Fruit fly (Drosophila melanogaster) whole organism, embryonic: ENCODE data around the gene Ctr9.

Experiments used
- Bdp1 ChIP-seq: fragments of 200-800 bp; sonication (Bioruptor generic); optimal IDR thresholded peaks from 3 replicates; lab custom pipeline; 2016; ENCODE audit warnings: missing biosample characterization, missing genetic modification characterization
- BtbVII ChIP-seq: fragments of 200-800 bp; sonication (Bioruptor generic); optimal IDR thresholded peaks from 3 replicates; lab custom pipeline; 2017; ENCODE audit warnings: missing biosample characterization, mild to moderate bottlenecking, missing genetic modification characterization
- CG1024 ChIP-seq: fragments of 200-800 bp; sonication (Bioruptor generic); IDR thresholded peaks from 2 replicates; pipeline ENCODE4 v1.3.6; 2022; ENCODE audit warnings: missing biosample characterization, missing genetic modification characterization
- CG11504 ChIP-seq: fragments of 200-800 bp; sonication (Bioruptor generic); optimal IDR thresholded peaks from 3 replicates; lab custom pipeline; 2019; ENCODE audit warnings: missing biosample characterization, mild to moderate bottlenecking, missing genetic modification characterization, moderate library complexity
- CG11696 ChIP-seq: fragments of 200-800 bp; sonication (Bioruptor generic); IDR thresholded peaks from 2 replicates; pipeline ENCODE4 v1.3.6; 2022; ENCODE audit warnings: missing biosample characterization, missing genetic modification characterization
- CG12236 ChIP-seq: fragments of 200-800 bp; sonication (Bioruptor generic); optimal IDR thresholded peaks from 2 replicates; lab custom pipeline; 2016; ENCODE audit warnings: missing biosample characterization, missing genetic modification characterization
- CG13123 ChIP-seq: fragments of 200-800 bp; sonication (Bioruptor generic); optimal IDR thresholded peaks from 2 replicates; lab custom pipeline; 2016; ENCODE audit warnings: missing biosample characterization, missing genetic modification characterization
- CG14710 ChIP-seq: fragments of 200-800 bp; sonication (Bioruptor generic); optimal IDR thresholded peaks from 3 replicates; lab custom pipeline; 2019; ENCODE audit warnings: missing biosample characterization, mild to moderate bottlenecking, missing genetic modification characterization, moderate library complexity
- CG15514 ChIP-seq: fragments of 200-800 bp; sonication (Bioruptor generic); optimal IDR thresholded peaks from 3 replicates; lab custom pipeline; 2017; ENCODE audit warnings: missing biosample characterization, missing genetic modification characterization, mild to moderate bottlenecking, moderate library complexity, missing genetic modification reagents
- CG17612 ChIP-seq: fragments of 200-800 bp; sonication (Bioruptor generic); IDR thresholded peaks from 2 replicates; pipeline ENCODE4 v1.3.6; 2022; ENCODE audit warnings: missing biosample characterization, missing genetic modification characterization
- CG1792 ChIP-seq: fragments of 200-800 bp; sonication (Bioruptor generic); optimal IDR thresholded peaks from 2 replicates; lab custom pipeline; 2016; ENCODE audit warnings: missing biosample characterization, missing genetic modification characterization
- CG2889 ChIP-seq: fragments of 200-800 bp; sonication (Bioruptor generic); IDR thresholded peaks from 3 replicates; pipeline ENCODE4 v1.3.6; 2022; ENCODE audit warnings: missing biosample characterization, missing genetic modification characterization
- CG30020 ChIP-seq: fragments of 200-800 bp; optimal IDR thresholded peaks from 2 replicates; lab custom pipeline; 2019; ENCODE audit warnings: missing biosample characterization, mild to moderate bottlenecking, missing genetic modification characterization, moderate library complexity
- CG30403 ChIP-seq: fragments of 200-800 bp; sonication (Bioruptor generic); optimal IDR thresholded peaks from 3 replicates; lab custom pipeline; 2016; ENCODE audit warnings: missing biosample characterization, missing genetic modification characterization
- CG34376 ChIP-seq: fragments of 200-800 bp; sonication (Bioruptor generic); optimal IDR thresholded peaks from 2 replicates; lab custom pipeline; 2018; ENCODE audit warnings: missing biosample characterization, mild to moderate bottlenecking, missing genetic modification characterization
- CG4328 ChIP-seq: fragments of 200-800 bp; sonication (Bioruptor generic); optimal IDR thresholded peaks from 3 replicates; lab custom pipeline; 2017; ENCODE audit warnings: missing biosample characterization, missing genetic modification reagents, missing genetic modification characterization
- CG6683 ChIP-seq: fragments of 200-800 bp; sonication (Bioruptor generic); optimal IDR thresholded peaks from 2 replicates; lab custom pipeline; 2017; ENCODE audit warnings: missing biosample characterization, mild to moderate bottlenecking, missing genetic modification characterization, missing genetic modification reagents
- Camta ChIP-seq: fragments of 200-800 bp; sonication (Bioruptor generic); optimal IDR thresholded peaks from 2 replicates; lab custom pipeline; 2016; ENCODE audit warnings: missing biosample characterization, missing genetic modification characterization
- D19A ChIP-seq: fragments of 200-800 bp; optimal IDR thresholded peaks from 3 replicates; lab custom pipeline; 2019; ENCODE audit warnings: missing biosample characterization, mild to moderate bottlenecking, missing genetic modification characterization, moderate library complexity
- Deaf1 ChIP-seq: fragments of 200-800 bp; optimal IDR thresholded peaks from 3 replicates; lab custom pipeline; 2019; ENCODE audit warnings: missing biosample characterization, mild to moderate bottlenecking, missing genetic modification characterization, moderate library complexity
- Dp ChIP-seq: fragments of 200-800 bp; sonication (Bioruptor generic); optimal IDR thresholded peaks from 2 replicates; lab custom pipeline; 2018; ENCODE audit warnings: missing biosample characterization, mild to moderate bottlenecking, missing genetic modification characterization, moderate library complexity
- Drgx ChIP-seq: fragments of 200-800 bp; sonication (Bioruptor generic); IDR thresholded peaks from 2 replicates; pipeline ENCODE4 v1.3.6; 2022; ENCODE audit warnings: missing biosample characterization, missing genetic modification characterization
- HLH3B ChIP-seq: fragments of 200-800 bp; sonication (Bioruptor generic); IDR thresholded peaks from 2 replicates; pipeline ENCODE4 v1.3.6; 2022; ENCODE audit warnings: missing biosample characterization, missing genetic modification characterization
- Hr39 ChIP-seq: fragments of >200 bp; optimal IDR thresholded peaks from 2 replicates; lab custom pipeline; 2017
- Hr51 ChIP-seq, 2 experiments: fragments of 200-800 bp; sonication (Bioruptor generic); optimal IDR thresholded peaks; 2 replicates in 1 of 2; 3 replicates in 1 of 2; lab custom pipeline; 2016 to 2018; ENCODE audit warnings: missing biosample characterization in 2 of 2, missing genetic modification characterization in 2 of 2, mild to moderate bottlenecking in 1 of 2, moderate library complexity in 1 of 2
- Lhr ChIP-seq: fragments of 200-800 bp; sonication (Bioruptor generic); optimal IDR thresholded peaks from 3 replicates; lab custom pipeline; 2017; ENCODE audit warnings: mild to moderate bottlenecking, missing biosample characterization, missing genetic modification reagents, missing genetic modification characterization
- Med ChIP-seq: fragments of 200-800 bp; sonication (Bioruptor generic); peaks from one replicate; lab custom pipeline; 2016; ENCODE audit warnings: missing biosample characterization, missing genetic modification characterization, mild to moderate bottlenecking, inconsistent platforms, moderate library complexity
- Nf-YB ChIP-seq: fragments of 200-800 bp; sonication (Bioruptor generic); optimal IDR thresholded peaks from 3 replicates; lab custom pipeline; 2019; ENCODE audit warnings: missing biosample characterization, mild to moderate bottlenecking, missing genetic modification characterization, moderate library complexity
- Scr ChIP-seq: fragments of 200-800 bp; sonication (Bioruptor generic); IDR thresholded peaks from 2 replicates; pipeline ENCODE4 v1.3.6; 2022; ENCODE audit warnings: missing biosample characterization, missing genetic modification characterization; ENCODE audit not compliant: partially characterized antibody
- Sin3A ChIP-seq: fragments of >200 bp; optimal IDR thresholded peaks from 2 replicates; lab custom pipeline; 2018
- Sry-β ChIP-seq: fragments of 200-800 bp; sonication (Bioruptor generic); optimal IDR thresholded peaks from 2 replicates; lab custom pipeline; 2018; ENCODE audit warnings: missing biosample characterization, mild to moderate bottlenecking, missing genetic modification characterization, moderate library complexity
- Stat92E ChIP-seq, 3 experiments: fragments of >200 bp in 2 of 3; fragments of 200-800 bp in 1 of 3; sonication (Bioruptor generic) in 1 of 3; optimal IDR thresholded peaks; 2 replicates each; lab custom pipeline; 2017 to 2019; ENCODE audit warnings: missing biosample characterization in 3 of 3, missing genetic modification characterization in 3 of 3, mild to moderate bottlenecking in 1 of 3, moderate library complexity in 1 of 3
- TFAM ChIP-seq: fragments of 200-800 bp; sonication (Bioruptor generic); optimal IDR thresholded peaks from 2 replicates; lab custom pipeline; 2017; ENCODE audit warnings: missing biosample characterization, missing genetic modification characterization, inconsistent platforms
- aop ChIP-seq: fragments of 200-800 bp; sonication (Bioruptor generic); IDR thresholded peaks from 2 replicates; pipeline ENCODE4 v1.3.6; 2022; ENCODE audit warnings: missing biosample characterization, missing genetic modification characterization
- chif ChIP-seq, 2 experiments: fragments of 200-800 bp; sonication (Bioruptor generic); optimal IDR thresholded peaks; 3 replicates each; lab custom pipeline; 2016; ENCODE audit warnings: missing biosample characterization in 2 of 2, missing genetic modification characterization in 2 of 2
- danr ChIP-seq: fragments of 200-800 bp; sonication (Bioruptor generic); IDR thresholded peaks from 2 replicates; pipeline ENCODE4 v1.3.6; 2022; ENCODE audit warnings: missing biosample characterization, missing genetic modification characterization
- ewg ChIP-seq: fragments of 200-800 bp; sonication (Bioruptor generic); optimal IDR thresholded peaks from 3 replicates; lab custom pipeline; 2017; ENCODE audit warnings: mild to moderate bottlenecking, missing biosample characterization, missing genetic modification reagents, missing genetic modification characterization
- gsb ChIP-seq: fragments of 200-800 bp; sonication (Bioruptor generic); IDR thresholded peaks from 2 replicates; pipeline ENCODE4 v1.3.6; 2022; ENCODE audit warnings: missing biosample characterization, missing genetic modification characterization
- hkb ChIP-seq, 2 experiments: fragments of 200-800 bp in 1 of 2; fragments of >200 bp in 1 of 2; sonication (Bioruptor generic) in 1 of 2; IDR thresholded peaks in 1 of 2; optimal IDR thresholded peaks in 1 of 2; 2 replicates each; pipeline versions ENCODE4 v1.3.6 to Lab custom; 2017 to 2022; ENCODE audit warnings: missing biosample characterization in 1 of 2, missing genetic modification characterization in 1 of 2
- kni ChIP-seq: fragments of 200-800 bp; sonication (Bioruptor generic); optimal IDR thresholded peaks from 3 replicates; lab custom pipeline; 2017; ENCODE audit warnings: mild to moderate bottlenecking, missing biosample characterization, missing genetic modification reagents, missing genetic modification characterization
- knrl ChIP-seq: fragments of 200-800 bp; sonication (Bioruptor generic); IDR thresholded peaks from 3 replicates; pipeline ENCODE4 v1.3.6; 2022; ENCODE audit warnings: missing biosample characterization, missing genetic modification characterization; ENCODE audit not compliant: partially characterized antibody
- ranshi ChIP-seq: fragments of 200-800 bp; sonication (Bioruptor generic); IDR thresholded peaks from 2 replicates; pipeline ENCODE4 v1.3.6; 2022; ENCODE audit warnings: missing biosample characterization, missing genetic modification characterization
- salm ChIP-seq: fragments of 200-800 bp; sonication (Bioruptor generic); optimal IDR thresholded peaks from 2 replicates; lab custom pipeline; 2018; ENCODE audit warnings: missing biosample characterization, mild to moderate bottlenecking, missing genetic modification characterization
- slp2 ChIP-seq: fragments of 200-800 bp; sonication (Bioruptor generic); optimal IDR thresholded peaks from 2 replicates; lab custom pipeline; 2016; ENCODE audit warnings: missing biosample characterization, missing genetic modification characterization
- tap ChIP-seq: fragments of 200-800 bp; optimal IDR thresholded peaks from 3 replicates; lab custom pipeline; 2019; ENCODE audit warnings: missing biosample characterization, mild to moderate bottlenecking, missing genetic modification characterization, moderate library complexity
- z ChIP-seq: fragments of 200-800 bp; sonication (Bioruptor generic); IDR thresholded peaks from 3 replicates; pipeline ENCODE4 v1.3.6; 2022; ENCODE audit warnings: missing biosample characterization, missing genetic modification characterization
- zfh1 ChIP-seq: fragments of 200-800 bp; sonication (Bioruptor generic); IDR thresholded peaks from 3 replicates; pipeline ENCODE4 v1.3.6; 2022; ENCODE audit warnings: missing biosample characterization, missing genetic modification characterization

Ctr9 gene

dm6 chr3L:1349397-1349796, 42.4 kb downstream of the Ctr9 start (continued):
- peak; percentile 15 for TF ChIP-seq CG15514 (GFP tag; lab: Kevin White, UChicago)
- peak; percentile 64 for TF ChIP-seq Med (GFP tag; lab: Kevin White, UChicago)
- TF ChIP-seq knrl (GFP tag; lab: Robert Waterston, UW): no peak
- peak; percentile 88 for TF ChIP-seq z
- no peak for TF ChIP-seq ranshi (GFP tag; lab: Robert Waterston, UW)
- TF ChIP-seq Stat92E (GFP tag; optimal IDR thresholded peaks at IDR 0.05; lab: Kevin White, UChicago): peak in 1 of 3 experiments; percentile 84
- TF ChIP-seq ewg (GFP tag; lab: Kevin White, UChicago): peak; percentile 71
- peak; percentile 44 for TF ChIP-seq Hr39 (lab: Kevin White, UChicago)
- no peak for TF ChIP-seq CG14710 (tag; lab: Kevin White, UChicago)
- peak; percentile 21 for TF ChIP-seq kni
- TF ChIP-seq, all 482 proteins: peak for 15

- no peak for TF ChIP-seq CG11696 (GFP tag; lab: Robert Waterston, UW)
- no peak for TF ChIP-seq hkb (optimal IDR thresholded peaks at IDR 0.05; lab: Kevin White, UChicago)
- TF ChIP-seq hkb (GFP tag; IDR thresholded peaks at IDR 0.05; lab: Robert Waterston, UW): no peak
- TF ChIP-seq CG30403 (GFP tag; lab: Kevin White, UChicago): peak; percentile 52
- TF ChIP-seq D19A (tag; lab: Kevin White, UChicago): peak; percentile 34
- peak; percentile 32 for TF ChIP-seq Dp (GFP tag; lab: Kevin White, UChicago)
- no peak for TF ChIP-seq Sry-β (GFP tag; lab: Kevin White, UChicago)
- no peak for TF ChIP-seq CG1792
- TF ChIP-seq danr (GFP tag; lab: Robert Waterston, UW): no peak
- peak; percentile 53 for TF ChIP-seq CG30020 (tag; lab: Kevin White, UChicago)
- no peak for TF ChIP-seq gsb (GFP tag; lab: Robert Waterston, UW)
- TF ChIP-seq CG6683 (GFP tag; lab: Kevin White, UChicago): no peak
- peak; percentile 1 for TF ChIP-seq CG13123 (GFP tag; lab: Kevin White, UChicago)
- no peak for TF ChIP-seq TFAM (GFP tag; lab: Kevin White, UChicago)
- no peak for TF ChIP-seq salm (tag; lab: Kevin White, UChicago)
- TF ChIP-seq CG14710 (tag; lab: Kevin White, UChicago): peak; percentile 57
- peak; percentile 38 for TF ChIP-seq Camta
- no peak for TF ChIP-seq CG17612 (GFP tag; lab: Robert Waterston, UW)
- no peak for TF ChIP-seq Drgx
- peak; percentile 7 for TF ChIP-seq slp2 (GFP tag; lab: Kevin White, UChicago)
- peak; percentile 48 for TF ChIP-seq CG11504 (tag; lab: Kevin White, UChicago)
- peak; percentile 98 for TF ChIP-seq Scr (GFP tag; lab: Robert Waterston, UW)
- TF ChIP-seq CG12236 (GFP tag; lab: Kevin White, UChicago): no peak
- TF ChIP-seq CG4328 (GFP tag; lab: Kevin White, UChicago): no peak
- TF ChIP-seq Bdp1 (GFP tag; lab: Kevin White, UChicago): peak; percentile 36
- TF ChIP-seq CG1024 (GFP tag; lab: Robert Waterston, UW): no peak
- no peak for TF ChIP-seq CG2889 (GFP tag; lab: Robert Waterston, UW)
- no peak for TF ChIP-seq zfh1 (GFP tag; lab: Robert Waterston, UW)
- peak; percentile 36 for TF ChIP-seq Sin3A (lab: Kevin White, UChicago)
- TF ChIP-seq Hr51 (GFP tag; optimal IDR thresholded peaks at IDR 0.05; lab: Kevin White, UChicago): peak in 1 of 2 experiments; percentile 43
- peak; percentile 11 for TF ChIP-seq Nf-YB (GFP tag; lab: Kevin White, UChicago)
- peak; percentile 49 for TF ChIP-seq Lhr
- TF ChIP-seq CG34376 (GFP tag; lab: Kevin White, UChicago): no peak
- TF ChIP-seq chif (GFP tag; optimal IDR thresholded peaks at IDR 0.05; lab: Kevin White, UChicago): no peak
- TF ChIP-seq tap (tag; lab: Kevin White, UChicago): peak; percentile 19
- no peak for TF ChIP-seq HLH3B
- no peak for TF ChIP-seq BtbVII
- TF ChIP-seq aop (GFP tag; lab: Robert Waterston, UW): no peak
- TF ChIP-seq Deaf1: no peak
These were observed 43.2 kb downstream of the Ctr9 start for dm6 chr3L:1349942-1350923.
